Fruit fly (Drosophila melanogaster) whole organism, embryonic: ENCODE measurements around the gene PK1-R.

ENCODE experiments used
- Bgb ChIP-seq: fragments of 200-800 bp; sonication (Bioruptor generic); IDR thresholded peaks from 2 replicates; pipeline ENCODE4 v1.3.6; 2022; ENCODE audit warnings: missing biosample characterization, missing genetic modification characterization; ENCODE audit not compliant: partially characterized antibody
- Bteb2 ChIP-seq: fragments of 200-800 bp; sonication (Bioruptor generic); optimal IDR thresholded peaks from 2 replicates; lab custom pipeline; 2016; ENCODE audit warnings: missing biosample characterization, missing genetic modification characterization
- CG10321 ChIP-seq: fragments of 200-800 bp; sonication (Bioruptor generic); IDR thresholded peaks from 2 replicates; pipeline ENCODE4 v1.3.6; 2022; ENCODE audit warnings: missing biosample characterization, missing genetic modification characterization
- CG10979 ChIP-seq: fragments of 200-800 bp; sonication (Bioruptor generic); optimal IDR thresholded peaks from 2 replicates; lab custom pipeline; 2018; ENCODE audit warnings: missing biosample characterization, mild to moderate bottlenecking, missing genetic modification characterization, moderate library complexity
- CG11696 ChIP-seq: fragments of 200-800 bp; sonication (Bioruptor generic); IDR thresholded peaks from 2 replicates; pipeline ENCODE4 v1.3.6; 2022; ENCODE audit warnings: missing biosample characterization, missing genetic modification characterization
- CG1233 ChIP-seq: fragments of 200-800 bp; sonication (Bioruptor generic); optimal IDR thresholded peaks from 4 replicates; lab custom pipeline; 2018; ENCODE audit warnings: missing biosample characterization, mild to moderate bottlenecking, missing genetic modification characterization
- CG12659 ChIP-seq: fragments of 200-800 bp; sonication (Bioruptor generic); optimal IDR thresholded peaks from 3 replicates; lab custom pipeline; 2017; ENCODE audit warnings: mild to moderate bottlenecking, missing biosample characterization, missing genetic modification reagents, missing genetic modification characterization
- CG13424 ChIP-seq: fragments of 200-800 bp; sonication (Bioruptor generic); optimal IDR thresholded peaks from 2 replicates; lab custom pipeline; 2019; ENCODE audit warnings: missing biosample characterization, mild to moderate bottlenecking, missing genetic modification characterization, moderate library complexity
- CG15479 ChIP-seq: fragments of 200-800 bp; sonication (Bioruptor generic); optimal IDR thresholded peaks from 3 replicates; lab custom pipeline; 2019; ENCODE audit warnings: missing biosample characterization, mild to moderate bottlenecking, missing genetic modification characterization, moderate library complexity
- CG15514 ChIP-seq: fragments of 200-800 bp; sonication (Bioruptor generic); optimal IDR thresholded peaks from 3 replicates; lab custom pipeline; 2017; ENCODE audit warnings: missing biosample characterization, missing genetic modification characterization, mild to moderate bottlenecking, moderate library complexity, missing genetic modification reagents
- CG1602 ChIP-seq: fragments of 200-800 bp; sonication (Bioruptor generic); optimal IDR thresholded peaks from 3 replicates; lab custom pipeline; 2016; ENCODE audit warnings: missing biosample characterization, missing genetic modification characterization
- CG17186 ChIP-seq: fragments of 200-800 bp; sonication (Bioruptor generic); optimal IDR thresholded peaks from 3 replicates; lab custom pipeline; 2017; ENCODE audit warnings: missing biosample characterization, missing genetic modification reagents, missing genetic modification characterization
- CG2712 ChIP-seq: fragments of 200-800 bp; optimal IDR thresholded peaks from 3 replicates; lab custom pipeline; 2019; ENCODE audit warnings: missing biosample characterization, mild to moderate bottlenecking, missing genetic modification characterization, moderate library complexity
- CG3065 ChIP-seq: fragments of 200-800 bp; sonication (Bioruptor generic); optimal IDR thresholded peaks from 2 replicates; lab custom pipeline; 2016; ENCODE audit warnings: missing biosample characterization, missing genetic modification characterization
- CG42726 ChIP-seq: fragments of 200-800 bp; sonication (Bioruptor generic); IDR thresholded peaks from 2 replicates; pipeline ENCODE4 v1.3.6; 2022; ENCODE audit warnings: missing biosample characterization, missing genetic modification characterization; ENCODE audit not compliant: partially characterized antibody
- CG4854 ChIP-seq: fragments of 200-800 bp; sonication (Bioruptor generic); optimal IDR thresholded peaks from 2 replicates; lab custom pipeline; 2016; ENCODE audit warnings: missing biosample characterization, missing genetic modification characterization, inconsistent platforms
- CG6765 ChIP-seq: fragments of 200-800 bp; sonication (Bioruptor generic); optimal IDR thresholded peaks from 3 replicates; lab custom pipeline; 2017; ENCODE audit warnings: missing biosample characterization, mild to moderate bottlenecking, missing genetic modification characterization
- CG8478 ChIP-seq: fragments of >200 bp; optimal IDR thresholded peaks from 2 replicates; lab custom pipeline; 2018
- CG9727 ChIP-seq: fragments of 200-800 bp; sonication (Bioruptor generic); optimal IDR thresholded peaks from 3 replicates; lab custom pipeline; 2017; ENCODE audit warnings: missing biosample characterization, mild to moderate bottlenecking, missing genetic modification characterization
- Dad ChIP-seq: fragments of 200-800 bp; sonication (Bioruptor generic); optimal IDR thresholded peaks from 3 replicates; lab custom pipeline; 2016; ENCODE audit warnings: missing biosample characterization, missing genetic modification characterization
- Dll ChIP-seq: fragments of 200-800 bp; sonication (Bioruptor generic); IDR thresholded peaks from 4 replicates; pipeline ENCODE4 v1.3.6; 2022; ENCODE audit warnings: missing biosample characterization, missing genetic modification characterization; ENCODE audit not compliant: partially characterized antibody
- Elba2 ChIP-seq: fragments of 200-800 bp; sonication (Bioruptor generic); optimal IDR thresholded peaks from 3 replicates; lab custom pipeline; 2016; ENCODE audit warnings: missing biosample characterization, missing genetic modification characterization
- Max ChIP-seq: fragments of 200-800 bp; sonication (Bioruptor generic); optimal IDR thresholded peaks from 2 replicates; lab custom pipeline; 2016; ENCODE audit warnings: missing biosample characterization, mild to moderate bottlenecking, missing genetic modification characterization
- Mes4 ChIP-seq: fragments of 200-800 bp; sonication (Bioruptor generic); optimal IDR thresholded peaks from 2 replicates; lab custom pipeline; 2016; ENCODE audit warnings: missing biosample characterization, missing genetic modification characterization
- Oaz ChIP-seq: fragments of 200-800 bp; sonication (Bioruptor generic); IDR thresholded peaks from 2 replicates; pipeline ENCODE4 v1.3.6; 2022; ENCODE audit warnings: missing biosample characterization, missing genetic modification characterization
- Pdp1 ChIP-seq, 2 experiments: fragments of 200-800 bp; sonication (Bioruptor generic); optimal IDR thresholded peaks; 3 replicates each; lab custom pipeline; 2016; ENCODE audit warnings: missing biosample characterization in 2 of 2, missing genetic modification characterization in 2 of 2, mild to moderate bottlenecking in 1 of 2, moderate library complexity in 1 of 2
- Ptx1 ChIP-seq: fragments of 200-800 bp; sonication (Bioruptor generic); IDR thresholded peaks from 2 replicates; pipeline ENCODE4 v1.3.6; 2022; ENCODE audit warnings: missing biosample characterization, missing genetic modification characterization
- Sox102F ChIP-seq: fragments of 200-800 bp; sonication (Bioruptor generic); optimal IDR thresholded peaks from 2 replicates; lab custom pipeline; 2018; ENCODE audit warnings: missing biosample characterization, mild to moderate bottlenecking, missing genetic modification characterization, moderate library complexity
- Taf1 ChIP-seq: fragments of 200-800 bp; sonication (Bioruptor generic); IDR thresholded peaks from 2 replicates; pipeline ENCODE4 v1.3.6; 2022; ENCODE audit warnings: missing biosample characterization, missing genetic modification characterization
- amos ChIP-seq: fragments of 200-800 bp; sonication (Bioruptor generic); IDR thresholded peaks from 2 replicates; pipeline ENCODE4 v1.3.6; 2022; ENCODE audit warnings: missing biosample characterization, missing genetic modification characterization; ENCODE audit not compliant: partially characterized antibody
- ase ChIP-seq: fragments of 200-800 bp; sonication (Bioruptor generic); IDR thresholded peaks from 3 replicates; pipeline ENCODE4 v1.3.6; 2022; ENCODE audit warnings: missing biosample characterization, missing genetic modification characterization
- ato ChIP-seq: fragments of 200-800 bp; sonication (Bioruptor generic); IDR thresholded peaks from 2 replicates; pipeline ENCODE4 v1.3.6; 2022; ENCODE audit warnings: missing biosample characterization, missing genetic modification characterization; ENCODE audit not compliant: partially characterized antibody
- bsh ChIP-seq, 2 experiments: fragments of 200-800 bp; sonication (Bioruptor generic); optimal IDR thresholded peaks; 2 replicates each; lab custom pipeline; 2017 to 2018; ENCODE audit warnings: mild to moderate bottlenecking in 2 of 2, missing biosample characterization in 2 of 2, missing genetic modification characterization in 2 of 2, moderate library complexity in 1 of 2
- cato ChIP-seq: fragments of 200-800 bp; sonication (Bioruptor generic); optimal IDR thresholded peaks from 2 replicates; lab custom pipeline; 2016; ENCODE audit warnings: missing biosample characterization, missing genetic modification characterization, borderline replicate concordance
- da ChIP-seq: fragments of 200-800 bp; sonication (Bioruptor generic); optimal IDR thresholded peaks from 2 replicates; lab custom pipeline; 2016; ENCODE audit warnings: missing biosample characterization, missing genetic modification characterization
- dati ChIP-seq: fragments of 200-800 bp; sonication (Bioruptor generic); IDR thresholded peaks from 2 replicates; pipeline ENCODE4 v1.3.6; 2022; ENCODE audit warnings: missing biosample characterization, missing genetic modification characterization
- eve ChIP-seq, 2 experiments: fragments of >200 bp; optimal IDR thresholded peaks; 2 replicates each; lab custom pipeline; 2017; ENCODE audit warnings: missing biosample characterization in 2 of 2, missing genetic modification characterization in 2 of 2
- fd3F ChIP-seq: fragments of 200-800 bp; sonication (Bioruptor generic); optimal IDR thresholded peaks from 2 replicates; lab custom pipeline; 2018; ENCODE audit warnings: missing biosample characterization, mild to moderate bottlenecking, missing genetic modification characterization, moderate library complexity
- gem ChIP-seq: fragments of 200-800 bp; sonication (Bioruptor generic); optimal IDR thresholded peaks from 2 replicates; lab custom pipeline; 2019; ENCODE audit warnings: missing biosample characterization, mild to moderate bottlenecking, missing genetic modification characterization, moderate library complexity
- mam ChIP-seq: fragments of 200-800 bp; sonication (Bioruptor generic); optimal IDR thresholded peaks from 3 replicates; lab custom pipeline; 2016; ENCODE audit warnings: missing biosample characterization, missing genetic modification characterization
- nerfin-1 ChIP-seq: fragments of 200-800 bp; sonication (Bioruptor generic); optimal IDR thresholded peaks from 3 replicates; lab custom pipeline; 2019; ENCODE audit warnings: missing biosample characterization, mild to moderate bottlenecking, missing genetic modification characterization, moderate library complexity
- nmo ChIP-seq: fragments of 200-800 bp; sonication (Bioruptor generic); optimal IDR thresholded peaks from 2 replicates; lab custom pipeline; 2018; ENCODE audit warnings: missing biosample characterization, mild to moderate bottlenecking, missing genetic modification characterization, moderate library complexity
- psq ChIP-seq: fragments of 200-800 bp; sonication (Bioruptor generic); optimal IDR thresholded peaks from 2 replicates; lab custom pipeline; 2017; ENCODE audit warnings: missing biosample characterization, missing genetic modification characterization
- salm ChIP-seq: fragments of 200-800 bp; sonication (Bioruptor generic); optimal IDR thresholded peaks from 2 replicates; lab custom pipeline; 2018; ENCODE audit warnings: missing biosample characterization, mild to moderate bottlenecking, missing genetic modification characterization
- sr ChIP-seq: fragments of 200-800 bp; sonication (Bioruptor generic); IDR thresholded peaks from 3 replicates; pipeline ENCODE4 v1.3.6; 2022; ENCODE audit warnings: missing biosample characterization, missing genetic modification characterization
- tgo ChIP-seq: fragments of 200-800 bp; sonication (Bioruptor generic); IDR thresholded peaks from 3 replicates; pipeline ENCODE4 v1.3.6; 2022; ENCODE audit warnings: missing biosample characterization, missing genetic modification characterization
- tx ChIP-seq: fragments of 200-800 bp; sonication (Bioruptor generic); optimal IDR thresholded peaks from 2 replicates; lab custom pipeline; 2016; ENCODE audit warnings: missing biosample characterization, missing genetic modification characterization
- wek ChIP-seq: fragments of 200-800 bp; sonication (Bioruptor generic); optimal IDR thresholded peaks from 3 replicates; lab custom pipeline; 2018; ENCODE audit warnings: missing biosample characterization, mild to moderate bottlenecking, missing genetic modification characterization, moderate library complexity
- zen2 ChIP-seq: fragments of 200-800 bp; sonication (Bioruptor generic); IDR thresholded peaks from 3 replicates; pipeline ENCODE4 v1.3.6; 2022; ENCODE audit warnings: missing biosample characterization, missing genetic modification characterization; ENCODE audit not compliant: partially characterized antibody

The PK1-R gene

dm6 chr3R:14088887-14089567, 13.9 kb downstream of the PK1-R start, which contains the start of gene Npc2b (continued):
- peak; percentile 15 for TF ChIP-seq tx (GFP tag; lab: Kevin White, UChicago)
- peak; percentile 6 for TF ChIP-seq fd3F
- TF ChIP-seq ase: peak; percentile 17; the same call in 1 of the 3 replicates
- TF ChIP-seq Dll (GFP tag; lab: Robert Waterston, UW): no peak
- TF ChIP-seq amos (GFP tag; lab: Robert Waterston, UW): peak; percentile 80
- peak; percentile 54 for TF ChIP-seq CG1233 (GFP tag; lab: Kevin White, UChicago)
- TF ChIP-seq Oaz (GFP tag; lab: Robert Waterston, UW): 0 out of 2 replicates have a peak, but pooled peaks have one; percentile 21
- TF ChIP-seq CG15514 (GFP tag; lab: Kevin White, UChicago): peak; percentile 95
- peak; percentile 56 for TF ChIP-seq CG10979 (tag; lab: Kevin White, UChicago)
- TF ChIP-seq CG4854 (GFP tag; lab: Kevin White, UChicago): peak; percentile 60
- TF ChIP-seq Taf1 (GFP tag; lab: Robert Waterston, UW): no peak
- TF ChIP-seq CG1602 (GFP tag; lab: Kevin White, UChicago): peak; percentile 71
- no peak for TF ChIP-seq CG15479 (GFP tag; lab: Kevin White, UChicago)
- peak; percentile 18 for TF ChIP-seq psq (GFP tag; lab: Kevin White, UChicago)
- TF ChIP-seq salm: no peak
- peak; percentile 54 to 86 for TF ChIP-seq Pdp1 (GFP tag; optimal IDR thresholded peaks at IDR 0.05; lab: Kevin White, UChicago)
- no peak for TF ChIP-seq CG3065
- peak; percentile 0 to 48 for TF ChIP-seq bsh (GFP tag; optimal IDR thresholded peaks at IDR 0.05; lab: Kevin White, UChicago)
- peak in 1 of 2 experiments; percentile 37 for TF ChIP-seq eve (GFP tag; optimal IDR thresholded peaks at IDR 0.05; lab: Kevin White, UChicago)
- TF ChIP-seq Max (GFP tag; lab: Kevin White, UChicago): peak; percentile 69
- TF ChIP-seq mam (GFP tag; lab: Kevin White, UChicago): peak; percentile 65
- peak; percentile 70 for TF ChIP-seq nmo (GFP tag; lab: Kevin White, UChicago)
- no peak for TF ChIP-seq ato (GFP tag; lab: Robert Waterston, UW)
- peak; percentile 44; the same call in 1 of the 2 replicates for TF ChIP-seq Ptx1
- TF ChIP-seq Bteb2 (GFP tag; lab: Kevin White, UChicago): peak; percentile 4
- TF ChIP-seq Bgb (GFP tag; lab: Robert Waterston, UW): peak; percentile 81
- no peak for TF ChIP-seq CG10321
- TF ChIP-seq CG2712: peak; percentile 28
- no peak for TF ChIP-seq CG8478 (lab: Kevin White, UChicago)
- TF ChIP-seq CG17186 (GFP tag; lab: Kevin White, UChicago): no peak
- TF ChIP-seq Mes4 (GFP tag; lab: Kevin White, UChicago): peak; percentile 10
- peak; percentile 73 for TF ChIP-seq gem (tag; lab: Kevin White, UChicago)
- no peak for TF ChIP-seq CG11696
- TF ChIP-seq CG6765 (GFP tag; lab: Kevin White, UChicago): peak; percentile 16
- TF ChIP-seq Sox102F (GFP tag; lab: Kevin White, UChicago): peak; percentile 62
- TF ChIP-seq nerfin-1 (tag; lab: Kevin White, UChicago): no peak
- peak; percentile 34 for TF ChIP-seq CG12659 (GFP tag; lab: Kevin White, UChicago)
- TF ChIP-seq Elba2 (GFP tag; lab: Kevin White, UChicago): no peak
- TF ChIP-seq cato (GFP tag; lab: Kevin White, UChicago): no peak
- peak; percentile 92 for TF ChIP-seq CG42726 (GFP tag; lab: Robert Waterston, UW)
- TF ChIP-seq CG13424 (tag; lab: Kevin White, UChicago): peak; percentile 50
- TF ChIP-seq zen2 (GFP tag; lab: Robert Waterston, UW): no peak
- peak; percentile 55 for TF ChIP-seq CG9727 (GFP tag; lab: Kevin White, UChicago)
- TF ChIP-seq wek (GFP tag; lab: Kevin White, UChicago): peak; percentile 11
- TF ChIP-seq dati: no peak
- peak; percentile 45; the same call in 2 of the 3 replicates for TF ChIP-seq tgo (GFP tag; lab: Robert Waterston, UW)
- TF ChIP-seq da (GFP tag; lab: Kevin White, UChicago): no peak
- TF ChIP-seq sr (GFP tag; lab: Robert Waterston, UW): no peak
- TF ChIP-seq Dad (GFP tag; lab: Kevin White, UChicago): peak; percentile 20
